Worm (Caenorhabditis elegans): Measurements from ENCODE around the gene C53A5.2.

- TF ChIP-seq nhr-76 (tag; optimal IDR thresholded peaks at IDR 0.05) (no peak), unc-39 (tag; optimal IDR thresholded peaks at IDR 0.05) (no peak), unc-62 (GFP tag; optimal IDR thresholded peaks at IDR 0.05) (no peak), nhr-12 (tag; optimal IDR thresholded peaks at IDR 0.05) (no peak), lin-13 (tag; optimal IDR thresholded peaks at IDR 0.05) (no peak), ces-1 (GFP tag; optimal IDR thresholded peaks at IDR 0.05) (no peak)
Measured at ce11 chrV:14478979-14479378, 44.0 kb downstream of the C53A5.2 start, which contains the start of gene clec-55.
